Fruit fly (Drosophila melanogaster) whole organism, embryonic: Measurements from ENCODE around the gene CG14326.

Experiments used
- Atf-2 ChIP-seq: fragments of 200-800 bp; sonication (Bioruptor generic); optimal IDR thresholded peaks from 2 replicates; lab custom pipeline; 2016; ENCODE audit warnings: missing biosample characterization, missing genetic modification characterization
- B-H2 ChIP-seq: fragments of 200-800 bp; sonication (Bioruptor generic); optimal IDR thresholded peaks from 2 replicates; lab custom pipeline; 2018; ENCODE audit warnings: missing biosample characterization, mild to moderate bottlenecking, missing genetic modification characterization
- Bdp1 ChIP-seq: fragments of 200-800 bp; sonication (Bioruptor generic); optimal IDR thresholded peaks from 3 replicates; lab custom pipeline; 2016; ENCODE audit warnings: missing biosample characterization, missing genetic modification characterization
- BtbVII ChIP-seq: fragments of 200-800 bp; sonication (Bioruptor generic); optimal IDR thresholded peaks from 3 replicates; lab custom pipeline; 2017; ENCODE audit warnings: missing biosample characterization, mild to moderate bottlenecking, missing genetic modification characterization
- CG10147 ChIP-seq: fragments of 200-800 bp; sonication (Bioruptor generic); optimal IDR thresholded peaks from 2 replicates; lab custom pipeline; 2019; ENCODE audit warnings: missing biosample characterization, mild to moderate bottlenecking, missing genetic modification characterization, moderate library complexity
- CG10959 ChIP-seq: fragments of 200-800 bp; sonication (Bioruptor generic); IDR thresholded peaks from 2 replicates; pipeline ENCODE4 v1.3.6; 2022; ENCODE audit warnings: missing biosample characterization, missing genetic modification characterization
- CG11696 ChIP-seq: fragments of 200-800 bp; sonication (Bioruptor generic); IDR thresholded peaks from 2 replicates; pipeline ENCODE4 v1.3.6; 2022; ENCODE audit warnings: missing biosample characterization, missing genetic modification characterization
- CG14050 ChIP-seq: fragments of 200-800 bp; sonication (Bioruptor generic); IDR thresholded peaks from 3 replicates; pipeline ENCODE4 v1.3.6; 2022; ENCODE audit warnings: missing biosample characterization, missing genetic modification characterization
- CG14667 ChIP-seq: fragments of 200-800 bp; sonication (Bioruptor generic); IDR thresholded peaks from 2 replicates; pipeline ENCODE4 v1.3.6; 2022; ENCODE audit warnings: missing biosample characterization, missing genetic modification characterization
- CG14710 ChIP-seq: fragments of 200-800 bp; sonication (Bioruptor generic); optimal IDR thresholded peaks from 3 replicates; lab custom pipeline; 2019; ENCODE audit warnings: missing biosample characterization, mild to moderate bottlenecking, missing genetic modification characterization, moderate library complexity
- CG15073 ChIP-seq: fragments of 200-800 bp; sonication (Bioruptor generic); optimal IDR thresholded peaks from 2 replicates; lab custom pipeline; 2016; ENCODE audit warnings: missing biosample characterization, missing genetic modification characterization
- CG1602 ChIP-seq: fragments of 200-800 bp; sonication (Bioruptor generic); optimal IDR thresholded peaks from 3 replicates; lab custom pipeline; 2016; ENCODE audit warnings: missing biosample characterization, missing genetic modification characterization
- CG16779 ChIP-seq: fragments of 200-800 bp; sonication (Bioruptor generic); IDR thresholded peaks from 2 replicates; pipeline ENCODE4 v1.3.6; 2022; ENCODE audit warnings: missing biosample characterization, missing genetic modification characterization
- CG17385 ChIP-seq: fragments of 200-800 bp; sonication (Bioruptor generic); optimal IDR thresholded peaks from 3 replicates; lab custom pipeline; 2018; ENCODE audit warnings: missing biosample characterization, mild to moderate bottlenecking, missing genetic modification characterization
- CG17912 ChIP-seq: fragments of 200-800 bp; sonication (Bioruptor generic); optimal IDR thresholded peaks from 2 replicates; lab custom pipeline; 2018; ENCODE audit warnings: missing biosample characterization, mild to moderate bottlenecking, missing genetic modification characterization
- CG18476 ChIP-seq: fragments of 200-800 bp; sonication (Bioruptor generic); optimal IDR thresholded peaks from 2 replicates; lab custom pipeline; 2016; ENCODE audit warnings: missing biosample characterization, mild to moderate bottlenecking, missing genetic modification characterization
- CG18599 ChIP-seq: fragments of 200-800 bp; sonication (Bioruptor generic); optimal IDR thresholded peaks from 3 replicates; lab custom pipeline; 2017; ENCODE audit warnings: missing biosample characterization, missing genetic modification characterization, mild to moderate bottlenecking, moderate library complexity, missing genetic modification reagents
- CG2199 ChIP-seq: fragments of 200-800 bp; sonication (Bioruptor generic); IDR thresholded peaks from 3 replicates; pipeline ENCODE4 v1.3.6; 2022; ENCODE audit warnings: missing biosample characterization, missing genetic modification characterization
- CG2678 ChIP-seq: fragments of 200-800 bp; sonication (Bioruptor generic); optimal IDR thresholded peaks from 3 replicates; lab custom pipeline; 2019; ENCODE audit warnings: missing biosample characterization, mild to moderate bottlenecking, missing genetic modification characterization, moderate library complexity
- CG31365 ChIP-seq: fragments of 200-800 bp; sonication (Bioruptor generic); optimal IDR thresholded peaks from 2 replicates; lab custom pipeline; 2018; ENCODE audit warnings: missing biosample characterization, mild to moderate bottlenecking, missing genetic modification characterization
- CG33213 ChIP-seq: fragments of 200-800 bp; sonication (Bioruptor generic); optimal IDR thresholded peaks from 3 replicates; lab custom pipeline; 2016; ENCODE audit warnings: missing biosample characterization, missing genetic modification characterization
- CG6854 ChIP-seq: fragments of 200-800 bp; sonication (Bioruptor generic); optimal IDR thresholded peaks from 3 replicates; lab custom pipeline; 2017; ENCODE audit warnings: missing biosample characterization, mild to moderate bottlenecking, missing genetic modification characterization
- CG7556 ChIP-seq: fragments of 200-800 bp; sonication (Bioruptor generic); optimal IDR thresholded peaks from 2 replicates; lab custom pipeline; 2017; ENCODE audit warnings: missing biosample characterization, mild to moderate bottlenecking, missing genetic modification characterization
- CG8359 ChIP-seq: fragments of 200-800 bp; sonication (Bioruptor generic); optimal IDR thresholded peaks from 2 replicates; lab custom pipeline; 2017; ENCODE audit warnings: missing biosample characterization, mild to moderate bottlenecking, missing genetic modification characterization, borderline replicate concordance
- CTCF ChIP-seq: fragments of 200-800 bp; sonication (Bioruptor generic); optimal IDR thresholded peaks from 2 replicates; lab custom pipeline; 2017; ENCODE audit warnings: missing biosample characterization, mild to moderate bottlenecking, missing genetic modification characterization, moderate library complexity
- Dek ChIP-seq: fragments of 200-800 bp; sonication (Bioruptor generic); optimal IDR thresholded peaks from 3 replicates; lab custom pipeline; 2019; ENCODE audit warnings: missing biosample characterization, mild to moderate bottlenecking, missing genetic modification characterization, moderate library complexity
- Dip3 ChIP-seq: fragments of 200-800 bp; sonication (Bioruptor generic); optimal IDR thresholded peaks from 3 replicates; lab custom pipeline; 2016; ENCODE audit warnings: missing biosample characterization, missing genetic modification characterization
- Dll ChIP-seq: fragments of 200-800 bp; sonication (Bioruptor generic); IDR thresholded peaks from 4 replicates; pipeline ENCODE4 v1.3.6; 2022; ENCODE audit warnings: missing biosample characterization, missing genetic modification characterization; ENCODE audit not compliant: partially characterized antibody
- Drgx ChIP-seq: fragments of 200-800 bp; sonication (Bioruptor generic); IDR thresholded peaks from 2 replicates; pipeline ENCODE4 v1.3.6; 2022; ENCODE audit warnings: missing biosample characterization, missing genetic modification characterization
- Fer2 ChIP-seq: fragments of 200-800 bp; sonication (Bioruptor generic); optimal IDR thresholded peaks from 2 replicates; lab custom pipeline; 2018; ENCODE audit warnings: missing biosample characterization, mild to moderate bottlenecking, missing genetic modification characterization, moderate library complexity
- Oaz ChIP-seq: fragments of 200-800 bp; sonication (Bioruptor generic); IDR thresholded peaks from 2 replicates; pipeline ENCODE4 v1.3.6; 2022; ENCODE audit warnings: missing biosample characterization, missing genetic modification characterization
- Oli ChIP-seq: fragments of 200-800 bp; sonication (Bioruptor generic); optimal IDR thresholded peaks from 2 replicates; lab custom pipeline; 2018; ENCODE audit warnings: missing biosample characterization, mild to moderate bottlenecking, missing genetic modification characterization, moderate library complexity
- Opbp ChIP-seq: fragments of 200-800 bp; sonication (Bioruptor generic); IDR thresholded peaks from 3 replicates; pipeline ENCODE4 v1.3.6; 2022; ENCODE audit warnings: missing biosample characterization, missing genetic modification characterization; ENCODE audit not compliant: partially characterized antibody
- Side ChIP-seq: fragments of 200-800 bp; sonication (Bioruptor generic); optimal IDR thresholded peaks from 2 replicates; lab custom pipeline; 2016; ENCODE audit warnings: missing biosample characterization, missing genetic modification characterization
- Sry-δ ChIP-seq: fragments of 200-800 bp; sonication (Bioruptor generic); optimal IDR thresholded peaks from 2 replicates; lab custom pipeline; 2016; ENCODE audit warnings: missing biosample characterization, missing genetic modification characterization
- ase ChIP-seq: fragments of 200-800 bp; sonication (Bioruptor generic); IDR thresholded peaks from 3 replicates; pipeline ENCODE4 v1.3.6; 2022; ENCODE audit warnings: missing biosample characterization, missing genetic modification characterization
- az2 ChIP-seq: fragments of 200-800 bp; sonication (Bioruptor generic); optimal IDR thresholded peaks from 3 replicates; lab custom pipeline; 2016; ENCODE audit warnings: missing biosample characterization, missing genetic modification characterization
- cwo ChIP-seq: fragments of 200-800 bp; sonication (Bioruptor generic); optimal IDR thresholded peaks from 3 replicates; lab custom pipeline; 2017; ENCODE audit warnings: missing biosample characterization, missing genetic modification characterization, mild to moderate bottlenecking, moderate library complexity, missing genetic modification reagents
- fd96Cb ChIP-seq: fragments of 200-800 bp; sonication (Bioruptor generic); optimal IDR thresholded peaks from 2 replicates; lab custom pipeline; 2018; ENCODE audit warnings: missing biosample characterization, mild to moderate bottlenecking, missing genetic modification characterization, moderate library complexity
- gem ChIP-seq: fragments of 200-800 bp; sonication (Bioruptor generic); optimal IDR thresholded peaks from 2 replicates; lab custom pipeline; 2019; ENCODE audit warnings: missing biosample characterization, mild to moderate bottlenecking, missing genetic modification characterization, moderate library complexity
- insv ChIP-seq, 2 experiments: fragments of 200-800 bp; sonication (Bioruptor generic); optimal IDR thresholded peaks; 3 replicates each; lab custom pipeline; 2016 to 2018; ENCODE audit warnings: missing biosample characterization in 2 of 2, missing genetic modification characterization in 2 of 2
- inv ChIP-seq: fragments of 200-800 bp; sonication (Bioruptor generic); IDR thresholded peaks from 2 replicates; pipeline ENCODE4 v1.3.6; 2022; ENCODE audit warnings: missing biosample characterization, missing genetic modification characterization; ENCODE audit not compliant: partially characterized antibody
- jing ChIP-seq: fragments of 200-800 bp; sonication (Bioruptor generic); optimal IDR thresholded peaks from 2 replicates; lab custom pipeline; 2018; ENCODE audit warnings: missing biosample characterization, mild to moderate bottlenecking, missing genetic modification characterization
- lab ChIP-seq: fragments of 200-800 bp; sonication (Bioruptor generic); optimal IDR thresholded peaks from 3 replicates; lab custom pipeline; 2017; ENCODE audit warnings: missing biosample characterization, missing genetic modification characterization, mild to moderate bottlenecking, moderate library complexity, missing genetic modification reagents
- nom ChIP-seq: fragments of 200-800 bp; sonication (Bioruptor generic); optimal IDR thresholded peaks from 2 replicates; lab custom pipeline; 2017; ENCODE audit warnings: missing biosample characterization, missing genetic modification characterization, mild to moderate bottlenecking, moderate library complexity, missing genetic modification reagents
- pb ChIP-seq: fragments of 200-800 bp; sonication (Bioruptor generic); optimal IDR thresholded peaks from 3 replicates; lab custom pipeline; 2016; ENCODE audit warnings: missing biosample characterization, missing genetic modification characterization
- peb ChIP-seq: fragments of 200-800 bp; sonication (Bioruptor generic); IDR thresholded peaks from 2 replicates; pipeline ENCODE4 v1.3.6; 2022; ENCODE audit warnings: missing biosample characterization, missing genetic modification characterization
- pfk ChIP-seq: fragments of 200-800 bp; sonication (Bioruptor generic); optimal IDR thresholded peaks from 2 replicates; lab custom pipeline; 2018; ENCODE audit warnings: missing biosample characterization, mild to moderate bottlenecking, missing genetic modification characterization, moderate library complexity
- phol ChIP-seq: fragments of 200-800 bp; sonication (Bioruptor generic); optimal IDR thresholded peaks from 3 replicates; lab custom pipeline; 2018; ENCODE audit warnings: missing biosample characterization, mild to moderate bottlenecking, missing genetic modification characterization, moderate library complexity
- sens-2 ChIP-seq: fragments of 200-800 bp; sonication (Bioruptor generic); IDR thresholded peaks from 2 replicates; pipeline ENCODE4 v1.3.6; 2022; ENCODE audit warnings: missing biosample characterization, missing genetic modification characterization
- twi ChIP-seq: fragments of 200-800 bp; optimal IDR thresholded peaks from 2 replicates; lab custom pipeline; 2019; ENCODE audit warnings: missing biosample characterization, mild to moderate bottlenecking, missing genetic modification characterization, moderate library complexity
- vvl ChIP-seq: fragments of 200-800 bp; sonication (Bioruptor generic); IDR thresholded peaks from 2 replicates; pipeline ENCODE4 v1.3.6; 2022; ENCODE audit warnings: missing biosample characterization, missing genetic modification characterization
- z ChIP-seq: fragments of 200-800 bp; sonication (Bioruptor generic); IDR thresholded peaks from 3 replicates; pipeline ENCODE4 v1.3.6; 2022; ENCODE audit warnings: missing biosample characterization, missing genetic modification characterization

Gene CG14326

dm6 chr3R:17615076-17615475 is 3.8 kb upstream of the CG14326 start (continued):
- no peak for TF ChIP-seq CG17912 (GFP tag; lab: Kevin White, UChicago)
- TF ChIP-seq Dll: no peak
- no peak for TF ChIP-seq jing
- TF ChIP-seq Sry-δ (GFP tag; lab: Kevin White, UChicago): no peak
- no peak for TF ChIP-seq CG14667 (GFP tag; lab: Robert Waterston, UW)
- 0 out of 2 replicates have a peak, but pooled peaks have one; percentile 10 for TF ChIP-seq vvl
- TF ChIP-seq pb (GFP tag; lab: Kevin White, UChicago): no peak
- TF ChIP-seq CG14710 (tag; lab: Kevin White, UChicago): no peak
- TF ChIP-seq B-H2 (GFP tag; lab: Kevin White, UChicago): no peak
- TF ChIP-seq CG2199 (GFP tag; lab: Robert Waterston, UW): 0 out of 3 replicates have a peak, but pooled peaks have one; percentile 16
- TF ChIP-seq az2 (GFP tag; lab: Kevin White, UChicago): no peak
- TF ChIP-seq Oaz (GFP tag; lab: Robert Waterston, UW): no peak
- TF ChIP-seq twi (tag; lab: Kevin White, UChicago): no peak
- no peak for TF ChIP-seq CG18476 (GFP tag; lab: Kevin White, UChicago)
- no peak for TF ChIP-seq CG6854 (GFP tag; lab: Kevin White, UChicago)
- no peak for TF ChIP-seq Dip3 (GFP tag; lab: Kevin White, UChicago)
- no peak for TF ChIP-seq CG14050 (GFP tag; lab: Robert Waterston, UW)
- no peak for TF ChIP-seq CG7556 (GFP tag; lab: Kevin White, UChicago)
- TF ChIP-seq pfk (GFP tag; lab: Kevin White, UChicago): no peak
- TF ChIP-seq Fer2: no peak
- no peak for TF ChIP-seq CG1602
- peak; percentile 59 for TF ChIP-seq CTCF (GFP tag; lab: Kevin White, UChicago)
- TF ChIP-seq insv (GFP tag; optimal IDR thresholded peaks at IDR 0.05; lab: Kevin White, UChicago): peak in 1 of 2 experiments; percentile 10
- TF ChIP-seq CG15073: peak; percentile 82
- no peak for TF ChIP-seq sens-2
- no peak for TF ChIP-seq phol
- TF ChIP-seq CG11696: no peak
- TF ChIP-seq CG18599 (GFP tag; lab: Kevin White, UChicago): no peak
- peak; percentile 64 for TF ChIP-seq CG17385 (GFP tag; lab: Kevin White, UChicago)
- no peak for TF ChIP-seq z (GFP tag; lab: Robert Waterston, UW)
- TF ChIP-seq Dek (tag; lab: Kevin White, UChicago): no peak
- no peak for TF ChIP-seq Oli (tag; lab: Kevin White, UChicago)
- TF ChIP-seq CG31365: peak; percentile 76
- no peak for TF ChIP-seq Opbp
- no peak for TF ChIP-seq fd96Cb (tag; lab: Kevin White, UChicago)

- no peak for TF ChIP-seq CG2678 (tag; lab: Kevin White, UChicago)
- no peak for TF ChIP-seq twi (tag; lab: Kevin White, UChicago)
- TF ChIP-seq Atf-2: no peak
- TF ChIP-seq pb (GFP tag; lab: Kevin White, UChicago): no peak
- no peak for TF ChIP-seq CG8359 (GFP tag; lab: Kevin White, UChicago)
- TF ChIP-seq CG16779 (GFP tag; lab: Robert Waterston, UW): no peak
- TF ChIP-seq ase (GFP tag; lab: Robert Waterston, UW): no peak
- TF ChIP-seq CG10959 (GFP tag; lab: Robert Waterston, UW): no peak
- no peak for TF ChIP-seq gem (tag; lab: Kevin White, UChicago)
- peak; percentile 11 for TF ChIP-seq nom (GFP tag; lab: Kevin White, UChicago)
- TF ChIP-seq peb (GFP tag; lab: Robert Waterston, UW): no peak
- TF ChIP-seq CG33213 (GFP tag; lab: Kevin White, UChicago): no peak
- TF ChIP-seq lab (GFP tag; lab: Kevin White, UChicago): no peak
- no peak for TF ChIP-seq cwo (GFP tag; lab: Kevin White, UChicago)
- TF ChIP-seq BtbVII (GFP tag; lab: Kevin White, UChicago): no peak
- TF ChIP-seq CG10147: no peak
- TF ChIP-seq Bdp1 (GFP tag; lab: Kevin White, UChicago): peak; percentile 34
- 0 out of 2 replicates have a peak, but pooled peaks have one; percentile 10 for TF ChIP-seq Drgx (GFP tag; lab: Robert Waterston, UW)
- no peak for TF ChIP-seq Side
- no peak for TF ChIP-seq inv (GFP tag; lab: Robert Waterston, UW)
These were observed 3.2 kb upstream of the CG14326 start for dm6 chr3R:17615746-17616145.
